Fruit fly (Drosophila melanogaster): ENCODE measurements around the gene ppk28.

DNA sequence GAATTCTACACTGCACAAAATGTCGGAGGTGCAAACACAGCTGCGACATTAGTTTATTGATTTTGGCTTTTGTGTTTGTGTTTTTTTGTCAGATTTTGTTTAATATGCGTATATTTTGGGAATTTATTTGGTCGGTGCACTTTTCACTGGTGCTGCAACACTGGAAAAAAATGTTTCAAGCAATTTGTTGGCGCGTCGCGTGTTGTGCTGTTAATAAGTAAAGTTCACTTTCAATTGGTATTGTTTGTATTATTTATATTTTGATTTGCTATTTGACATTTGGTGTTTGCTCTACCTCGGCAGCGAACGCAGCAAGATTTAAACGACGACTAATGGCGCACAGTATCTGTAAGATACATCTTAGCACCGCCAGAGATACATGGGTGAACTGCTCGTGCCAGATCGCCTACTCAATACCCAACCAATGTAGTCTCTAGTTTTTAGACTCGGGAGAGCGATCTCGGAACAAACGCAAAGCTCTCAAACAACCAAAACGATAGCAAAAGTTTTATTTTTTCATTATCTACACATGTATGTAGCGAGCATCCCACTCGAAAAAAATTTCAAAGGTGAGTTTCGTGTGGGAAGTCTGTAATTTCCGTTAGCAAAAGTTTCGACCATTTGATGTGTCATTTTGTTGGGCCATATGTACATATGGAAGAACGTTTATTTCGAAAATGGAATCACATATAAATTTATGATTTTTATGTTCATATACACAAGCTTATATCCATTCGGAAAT, 23.5 kb upstream of the ppk28 start:
- TF ChIP-seq Sin3A (optimal IDR thresholded peaks at IDR 0.05): no peak
- no peak for TF ChIP-seq psq (optimal IDR thresholded peaks at IDR 0.05)
- TF ChIP-seq Myc (optimal IDR thresholded peaks at IDR 0.05): no peak
- no peak for TF ChIP-seq ttk (optimal IDR thresholded peaks at IDR 0.05)
- no peak for TF ChIP-seq h (optimal IDR thresholded peaks at IDR 0.05)
